Fruit fly (Drosophila melanogaster) whole organism, wandering third instar larva: ENCODE measurements around the gene Tg.

Experiments
- Abd-B ChIP-seq: fragments of >200 bp; optimal IDR thresholded peaks from 2 replicates; lab custom pipeline; 2017; ENCODE audit warnings: missing biosample characterization, missing genetic modification characterization
- Dfd ChIP-seq: fragments of >200 bp; optimal IDR thresholded peaks from 2 replicates; lab custom pipeline; 2017; ENCODE audit warnings: missing biosample characterization, missing genetic modification characterization
- HLH106 ChIP-seq: fragments of 200-800 bp; optimal IDR thresholded peaks from 3 replicates; lab custom pipeline; 2019; ENCODE audit warnings: missing biosample characterization, mild to moderate bottlenecking, missing genetic modification characterization, moderate library complexity
- foxo ChIP-seq, 2 experiments: fragments of 200-800 bp; sonication (Bioruptor generic); optimal IDR thresholded peaks; 2 replicates in 1 of 2; 3 replicates in 1 of 2; lab custom pipeline; 2016 to 2017; ENCODE audit warnings: missing biosample characterization in 2 of 2, missing genetic modification characterization in 2 of 2
- jim ChIP-seq: fragments of 175-275, 200-325 bp; sonication (Bioruptor generic); optimal IDR thresholded peaks from 2 replicates; lab custom pipeline; 2016; ENCODE audit warnings: missing biosample characterization, mild to moderate bottlenecking, missing genetic modification characterization
- usp ChIP-seq: fragments of >200 bp; optimal IDR thresholded peaks from 2 replicates; lab custom pipeline; 2017; ENCODE audit warnings: missing biosample characterization, missing genetic modification characterization

DNA sequence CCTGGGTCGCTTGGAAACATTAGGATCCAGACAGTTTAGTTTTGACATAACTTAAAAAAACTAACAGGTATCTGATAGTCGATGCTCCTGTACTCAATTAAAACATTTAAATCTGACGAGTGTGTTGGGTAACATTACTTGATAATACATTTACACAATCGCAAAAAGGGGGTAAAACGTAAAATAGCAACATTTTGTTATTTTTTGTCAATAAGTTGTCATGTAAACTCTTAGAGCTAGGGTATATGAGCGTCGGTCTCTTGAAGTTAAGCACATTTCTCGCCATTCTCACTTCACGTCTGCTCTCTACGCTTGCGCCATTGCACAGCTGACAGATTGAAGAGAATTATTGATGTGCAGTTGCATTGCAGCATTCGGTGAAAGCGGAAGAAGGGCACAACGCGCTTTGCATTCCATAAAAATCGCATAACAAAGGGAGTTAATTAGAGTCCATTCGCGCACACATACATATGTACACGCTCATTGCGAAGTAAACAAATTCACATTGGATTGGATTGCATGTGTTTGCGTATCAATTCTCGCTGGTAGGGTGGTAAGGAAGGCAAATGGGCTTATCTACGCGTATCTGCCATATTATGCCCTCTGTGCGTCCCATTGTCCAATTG is 26.2 kb upstream of the Tg start:
- TF ChIP-seq jim (GFP tag; lab: Kevin White, UChicago) (no peak), foxo (GFP tag; optimal IDR thresholded peaks at IDR 0.05; lab: Kevin White, UChicago) (peak in 1 of 2 experiments; percentile 46), usp (GFP tag; lab: Kevin White, UChicago) (no peak), HLH106 (tag; lab: Kevin White, UChicago) (no peak), Dfd (no peak), Abd-B (GFP tag; lab: Kevin White, UChicago) (no peak)
